Fruit fly (Drosophila melanogaster) whole organism, embryonic: ENCODE measurements around the gene endos.

Experiments
- Ada2b ChIP-seq: fragments of 200-800 bp; sonication (Bioruptor generic); IDR thresholded peaks from 2 replicates; pipeline ENCODE4 v1.3.6; 2022; ENCODE audit warnings: missing biosample characterization, missing genetic modification characterization
- CG10565 ChIP-seq: fragments of 200-800 bp; sonication (Bioruptor generic); optimal IDR thresholded peaks from 3 replicates; lab custom pipeline; 2016; ENCODE audit warnings: missing biosample characterization, mild to moderate bottlenecking, missing genetic modification characterization
- CG11247 ChIP-seq: fragments of 200-800 bp; sonication (Bioruptor generic); IDR thresholded peaks from 2 replicates; pipeline ENCODE4 v1.3.6; 2022; ENCODE audit warnings: missing biosample characterization, missing genetic modification characterization
- CG12071 ChIP-seq: fragments of 200-800 bp; sonication (Bioruptor generic); optimal IDR thresholded peaks from 3 replicates; lab custom pipeline; 2018; ENCODE audit warnings: missing biosample characterization, mild to moderate bottlenecking, missing genetic modification characterization
- CG12391 ChIP-seq: fragments of 200-800 bp; sonication (Bioruptor generic); optimal IDR thresholded peaks from 3 replicates; lab custom pipeline; 2018; ENCODE audit warnings: missing biosample characterization, mild to moderate bottlenecking, missing genetic modification characterization, moderate library complexity
- CG12744 ChIP-seq: fragments of 200-800 bp; sonication (Bioruptor generic); optimal IDR thresholded peaks from 2 replicates; lab custom pipeline; 2016; ENCODE audit warnings: missing biosample characterization, missing genetic modification characterization
- CG12769 ChIP-seq: fragments of 200-800 bp; sonication (Bioruptor generic); optimal IDR thresholded peaks from 2 replicates; lab custom pipeline; 2019; ENCODE audit warnings: missing biosample characterization, mild to moderate bottlenecking, missing genetic modification characterization, moderate library complexity
- CG15479 ChIP-seq: fragments of 200-800 bp; sonication (Bioruptor generic); optimal IDR thresholded peaks from 3 replicates; lab custom pipeline; 2019; ENCODE audit warnings: missing biosample characterization, mild to moderate bottlenecking, missing genetic modification characterization, moderate library complexity
- CG2120 ChIP-seq: fragments of 200-800 bp; sonication (Bioruptor generic); optimal IDR thresholded peaks from 3 replicates; lab custom pipeline; 2016; ENCODE audit warnings: missing biosample characterization, missing genetic modification characterization
- CG2875 ChIP-seq: fragments of 200-800 bp; sonication (Bioruptor generic); optimal IDR thresholded peaks from 2 replicates; lab custom pipeline; 2017; ENCODE audit warnings: missing biosample characterization, mild to moderate bottlenecking, missing genetic modification characterization, missing genetic modification reagents
- CG3065 ChIP-seq: fragments of 200-800 bp; sonication (Bioruptor generic); optimal IDR thresholded peaks from 2 replicates; lab custom pipeline; 2016; ENCODE audit warnings: missing biosample characterization, missing genetic modification characterization
- CG32767 ChIP-seq: fragments of 200-800 bp; sonication (Bioruptor generic); IDR thresholded peaks from 2 replicates; pipeline ENCODE4 v1.3.6; 2022; ENCODE audit warnings: missing biosample characterization, missing genetic modification characterization
- CG32772 ChIP-seq: fragments of 200-800 bp; sonication (Bioruptor generic); IDR thresholded peaks from 2 replicates; pipeline ENCODE4 v1.3.6; 2022; ENCODE audit warnings: missing biosample characterization, missing genetic modification characterization
- CG3281 ChIP-seq: fragments of 200-800 bp; sonication (Bioruptor generic); optimal IDR thresholded peaks from 3 replicates; lab custom pipeline; 2017; ENCODE audit warnings: missing biosample characterization, mild to moderate bottlenecking, missing genetic modification characterization
- CG33557 ChIP-seq: fragments of 200-800 bp; sonication (Bioruptor generic); optimal IDR thresholded peaks from 2 replicates; lab custom pipeline; 2019; ENCODE audit warnings: missing biosample characterization, mild to moderate bottlenecking, missing genetic modification characterization, moderate library complexity
- CG34224 ChIP-seq: fragments of 200-800 bp; sonication (Bioruptor generic); IDR thresholded peaks from 3 replicates; pipeline ENCODE4 v1.3.6; 2022; ENCODE audit warnings: missing biosample characterization, missing genetic modification characterization; ENCODE audit not compliant: partially characterized antibody
- CG4282 ChIP-seq: fragments of 200-800 bp; sonication (Bioruptor generic); optimal IDR thresholded peaks from 2 replicates; lab custom pipeline; 2016; ENCODE audit warnings: missing biosample characterization, missing genetic modification characterization
- CG43689 ChIP-seq: fragments of 200-800 bp; sonication (Bioruptor generic); IDR thresholded peaks from 2 replicates; pipeline ENCODE4 v1.3.6; 2022; ENCODE audit warnings: missing biosample characterization, missing genetic modification characterization
- CG4424 ChIP-seq: fragments of 200-800 bp; sonication (Bioruptor generic); optimal IDR thresholded peaks from 3 replicates; lab custom pipeline; 2016; ENCODE audit warnings: missing biosample characterization, missing genetic modification characterization
- CG4730 ChIP-seq: fragments of 200-800 bp; sonication (Bioruptor generic); IDR thresholded peaks from 2 replicates; pipeline ENCODE4 v1.3.6; 2022; ENCODE audit warnings: missing biosample characterization, missing genetic modification characterization
- CG5180 ChIP-seq: fragments of 200-800 bp; sonication (Bioruptor generic); optimal IDR thresholded peaks from 3 replicates; lab custom pipeline; 2017; ENCODE audit warnings: missing biosample characterization, missing genetic modification characterization, mild to moderate bottlenecking, moderate library complexity, missing genetic modification reagents
- CG6689 ChIP-seq: fragments of 200-800 bp; sonication (Bioruptor generic); IDR thresholded peaks from 2 replicates; pipeline ENCODE4 v1.3.6; 2022; ENCODE audit warnings: missing biosample characterization, missing genetic modification characterization
- CG8388 ChIP-seq: fragments of 200-800 bp; sonication (Bioruptor generic); optimal IDR thresholded peaks from 2 replicates; lab custom pipeline; 2019; ENCODE audit warnings: missing biosample characterization, mild to moderate bottlenecking, missing genetic modification characterization, moderate library complexity
- CHES-1-like ChIP-seq: fragments of 200-800 bp; sonication (Bioruptor generic); optimal IDR thresholded peaks from 2 replicates; lab custom pipeline; 2016; ENCODE audit warnings: missing biosample characterization, missing genetic modification characterization
- Doc2 ChIP-seq: fragments of 200-800 bp; sonication (Bioruptor generic); IDR thresholded peaks from 2 replicates; pipeline ENCODE4 v1.3.6; 2022; ENCODE audit warnings: missing biosample characterization, missing genetic modification characterization
- Ets65A ChIP-seq: fragments of 200-800 bp; sonication (Bioruptor generic); peaks from one replicate; lab custom pipeline; 2016; ENCODE audit warnings: missing biosample characterization, missing genetic modification characterization
- Ets97D ChIP-seq: fragments of 200-800 bp; sonication (Bioruptor generic); optimal IDR thresholded peaks from 3 replicates; lab custom pipeline; 2016; ENCODE audit warnings: missing biosample characterization, missing genetic modification characterization
- GATAe ChIP-seq: fragments of 200-800 bp; sonication (Bioruptor generic); conservative IDR thresholded peaks from 2 replicates; pipeline ENCODE4 v1.3.6; 2022; ENCODE audit warnings: missing biosample characterization, missing genetic modification characterization
- Nf-YC ChIP-seq: fragments of 200-800 bp; optimal IDR thresholded peaks from 3 replicates; lab custom pipeline; 2019; ENCODE audit warnings: missing biosample characterization, mild to moderate bottlenecking, missing genetic modification characterization, moderate library complexity
- Six4 ChIP-seq: fragments of 200-800 bp; sonication (Bioruptor generic); optimal IDR thresholded peaks from 2 replicates; lab custom pipeline; 2016; ENCODE audit warnings: missing biosample characterization, missing genetic modification characterization
- az2 ChIP-seq: fragments of 200-800 bp; sonication (Bioruptor generic); optimal IDR thresholded peaks from 3 replicates; lab custom pipeline; 2016; ENCODE audit warnings: missing biosample characterization, missing genetic modification characterization
- cg ChIP-seq: fragments of 200-800 bp; sonication (Bioruptor generic); optimal IDR thresholded peaks from 3 replicates; lab custom pipeline; 2019; ENCODE audit warnings: missing biosample characterization, mild to moderate bottlenecking, missing genetic modification characterization, moderate library complexity
- chinmo ChIP-seq: fragments of 200-800 bp; sonication (Bioruptor generic); IDR thresholded peaks from 4 replicates; pipeline ENCODE4 v1.3.6; 2022; ENCODE audit warnings: missing biosample characterization, missing genetic modification characterization; ENCODE audit not compliant: partially characterized antibody
- danr ChIP-seq: fragments of 200-800 bp; sonication (Bioruptor generic); IDR thresholded peaks from 2 replicates; pipeline ENCODE4 v1.3.6; 2022; ENCODE audit warnings: missing biosample characterization, missing genetic modification characterization
- gsb-n ChIP-seq: fragments of 200-800 bp; sonication (Bioruptor generic); optimal IDR thresholded peaks from 3 replicates; lab custom pipeline; 2018; ENCODE audit warnings: missing biosample characterization, mild to moderate bottlenecking, missing genetic modification characterization
- jigr1 ChIP-seq: fragments of 200-800 bp; sonication (Bioruptor generic); IDR thresholded peaks from 3 replicates; pipeline ENCODE4 v1.3.6; 2022; ENCODE audit warnings: missing biosample characterization, missing genetic modification characterization
- kay ChIP-seq: fragments of 200-800 bp; sonication (Bioruptor generic); optimal IDR thresholded peaks from 2 replicates; lab custom pipeline; 2016; ENCODE audit warnings: missing biosample characterization, missing genetic modification characterization
- klu ChIP-seq: fragments of 200-800 bp; sonication (Bioruptor generic); IDR thresholded peaks from 2 replicates; pipeline ENCODE4 v1.3.6; 2022; ENCODE audit warnings: missing biosample characterization, missing genetic modification characterization
- kni ChIP-seq: fragments of 200-800 bp; sonication (Bioruptor generic); optimal IDR thresholded peaks from 3 replicates; lab custom pipeline; 2017; ENCODE audit warnings: mild to moderate bottlenecking, missing biosample characterization, missing genetic modification reagents, missing genetic modification characterization
- peb ChIP-seq: fragments of 200-800 bp; sonication (Bioruptor generic); IDR thresholded peaks from 2 replicates; pipeline ENCODE4 v1.3.6; 2022; ENCODE audit warnings: missing biosample characterization, missing genetic modification characterization
- schlank ChIP-seq: fragments of 200-800 bp; sonication (Bioruptor generic); optimal IDR thresholded peaks from 2 replicates; lab custom pipeline; 2018; ENCODE audit warnings: missing biosample characterization, mild to moderate bottlenecking, missing genetic modification characterization
- sd ChIP-seq: fragments of 200-800 bp; sonication (Bioruptor generic); optimal IDR thresholded peaks from 3 replicates; lab custom pipeline; 2018; ENCODE audit warnings: missing biosample characterization, mild to moderate bottlenecking, missing genetic modification characterization, moderate library complexity
- sens ChIP-seq: fragments of 200-800 bp; sonication (Bioruptor generic); peaks from one replicate; lab custom pipeline; 2016; ENCODE audit warnings: missing biosample characterization, missing genetic modification characterization
- so ChIP-seq: fragments of 200-800 bp; sonication (Bioruptor generic); IDR thresholded peaks from 3 replicates; pipeline ENCODE4 v1.3.6; 2022; ENCODE audit warnings: missing biosample characterization, missing genetic modification characterization
- sqz ChIP-seq: fragments of 200-800 bp; sonication (Bioruptor generic); optimal IDR thresholded peaks from 3 replicates; lab custom pipeline; 2018; ENCODE audit warnings: missing biosample characterization, mild to moderate bottlenecking, missing genetic modification characterization
- sr ChIP-seq: fragments of 200-800 bp; sonication (Bioruptor generic); IDR thresholded peaks from 3 replicates; pipeline ENCODE4 v1.3.6; 2022; ENCODE audit warnings: missing biosample characterization, missing genetic modification characterization
- tin ChIP-seq: fragments of 200-800 bp; sonication (Bioruptor generic); optimal IDR thresholded peaks from 3 replicates; lab custom pipeline; 2016; ENCODE audit warnings: missing biosample characterization, missing genetic modification characterization

Gene endos

DNA sequence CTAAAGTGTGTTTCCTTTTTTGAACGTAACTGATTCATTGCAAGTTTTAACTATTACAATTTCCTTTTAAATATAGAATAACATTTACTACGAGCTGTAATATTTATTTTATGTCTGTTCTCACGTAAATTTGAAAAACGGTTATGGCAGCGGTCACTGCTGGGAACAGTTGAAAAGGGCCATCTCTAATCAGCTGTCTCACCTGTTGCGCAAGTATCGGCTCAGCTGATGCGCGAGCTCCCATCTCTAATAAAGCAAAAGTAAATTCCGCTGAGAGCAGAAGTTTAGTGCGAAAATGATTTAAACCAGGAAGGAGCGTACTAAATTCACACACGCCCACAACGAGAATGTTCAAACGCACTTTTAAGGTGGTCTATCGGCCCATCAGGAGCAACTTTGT is 40.1 kb upstream of the endos start, which contains the start of gene Pex1 (continued):
- TF ChIP-seq CG2875 (GFP tag; lab: Kevin White, UChicago): no peak

DNA sequence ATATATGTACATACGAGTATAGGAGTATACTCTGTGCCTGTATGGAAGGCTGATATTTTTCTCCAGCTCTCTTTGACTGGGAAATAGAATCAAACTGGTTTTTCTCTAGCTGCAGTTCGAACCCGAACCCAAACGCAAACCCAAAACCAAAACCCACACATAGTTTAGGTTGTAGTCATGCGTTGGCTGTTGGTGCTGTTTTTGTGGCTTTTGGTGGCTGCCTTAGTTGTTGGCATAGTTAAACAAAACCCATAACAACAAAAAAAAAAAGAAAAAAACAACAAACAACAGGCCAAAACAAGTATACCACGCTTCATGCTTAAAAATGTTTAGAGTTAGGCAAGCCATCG is 32.5 kb upstream of the endos start:
- TF ChIP-seq CG2120 (GFP tag; lab: Kevin White, UChicago): no peak
- peak; percentile 15 for TF ChIP-seq gsb-n (tag; lab: Kevin White, UChicago)
- TF ChIP-seq CG5180 (GFP tag; lab: Kevin White, UChicago): peak; percentile 63
- no peak for TF ChIP-seq CG15479
- peak; percentile 69; the same call in 2 of the 4 replicates for TF ChIP-seq chinmo (GFP tag; lab: Robert Waterston, UW)
- no peak for TF ChIP-seq CG4730
- no peak for TF ChIP-seq CG43689 (GFP tag; lab: Robert Waterston, UW)
- TF ChIP-seq Ada2b: no peak
- TF ChIP-seq danr (GFP tag; lab: Robert Waterston, UW): no peak
- TF ChIP-seq sd (tag; lab: Kevin White, UChicago): peak; percentile 67
- no peak for TF ChIP-seq klu (GFP tag; lab: Robert Waterston, UW)
- TF ChIP-seq CG12744 (GFP tag; lab: Kevin White, UChicago): no peak
- TF ChIP-seq CG10565: no peak
- TF ChIP-seq Doc2 (GFP tag; lab: Robert Waterston, UW): no peak
- no peak for TF ChIP-seq CG33557 (GFP tag; lab: Kevin White, UChicago)
- TF ChIP-seq Ets97D (GFP tag; lab: Kevin White, UChicago): no peak
- no peak for TF ChIP-seq kay
- no peak for TF ChIP-seq CHES-1-like (GFP tag; lab: Kevin White, UChicago)
- 0 out of 3 replicates have a peak, but pooled peaks have one; percentile 8 for TF ChIP-seq so (GFP tag; lab: Robert Waterston, UW)
- TF ChIP-seq CG6689: no peak
- peak; percentile 45 for TF ChIP-seq sqz (GFP tag; lab: Kevin White, UChicago)
- peak; percentile 59 for TF ChIP-seq cg (GFP tag; lab: Kevin White, UChicago)
- TF ChIP-seq CG12071 (GFP tag; lab: Kevin White, UChicago): no peak
- TF ChIP-seq CG4282 (GFP tag; lab: Kevin White, UChicago): no peak
- TF ChIP-seq CG8388 (GFP tag; lab: Kevin White, UChicago): no peak
- TF ChIP-seq CG32772 (GFP tag; lab: Robert Waterston, UW): no peak
- no peak for TF ChIP-seq schlank (tag; lab: Kevin White, UChicago)
- TF ChIP-seq peb (GFP tag; lab: Robert Waterston, UW): no peak
- TF ChIP-seq CG32767 (GFP tag; lab: Robert Waterston, UW): no peak
- TF ChIP-seq sens (GFP tag; lab: Kevin White, UChicago): peak; percentile 30
- no peak for TF ChIP-seq az2
- TF ChIP-seq CG12391 (tag; lab: Kevin White, UChicago): no peak
- no peak for TF ChIP-seq CG12769
- TF ChIP-seq CG3281: no peak
- TF ChIP-seq GATAe (GFP tag; lab: Robert Waterston, UW): no peak
- TF ChIP-seq CG11247 (GFP tag; lab: Robert Waterston, UW): no peak
- TF ChIP-seq CG4424 (GFP tag; lab: Kevin White, UChicago): no peak
- TF ChIP-seq jigr1 (GFP tag; lab: Robert Waterston, UW): no peak
- TF ChIP-seq Nf-YC (tag; lab: Kevin White, UChicago): no peak
- TF ChIP-seq Ets65A: no peak
- TF ChIP-seq kni (GFP tag; lab: Kevin White, UChicago): peak; percentile 9
- TF ChIP-seq Six4: no peak
- peak; percentile 58; the same call in 1 of the 3 replicates for TF ChIP-seq sr (GFP tag; lab: Robert Waterston, UW)
- TF ChIP-seq CG34224 (GFP tag; lab: Robert Waterston, UW): no peak
- no peak for TF ChIP-seq CG3065 (GFP tag; lab: Kevin White, UChicago)
- no peak for TF ChIP-seq tin (GFP tag; lab: Kevin White, UChicago)
- TF ChIP-seq, all 482 proteins: peak for 10
